Worm (Caenorhabditis elegans) whole organism, L1 larva: ENCODE measurements around the gene aakb-1.

Source experiments
- C16A3.4 ChIP-seq: fragments of 150-350 bp; optimal IDR thresholded peaks from 2 replicates; lab custom pipeline; 2014; ENCODE audit warnings: missing biosample characterization, missing genetic modification characterization
- C34B4.2 ChIP-seq: sonication (generic microtip); optimal IDR thresholded peaks from 2 replicates; lab custom pipeline; 2017; ENCODE audit warnings: mild to moderate bottlenecking, missing genetic modification characterization, missing compliant biosample characterization
- F16B12.6 ChIP-seq: fragments of 150-350 bp; optimal IDR thresholded peaks from 2 replicates; lab custom pipeline; 2014; ENCODE audit warnings: missing biosample characterization, missing genetic modification characterization
- alr-1 ChIP-seq: fragments of 200-800 bp; sonication (Bioruptor generic); optimal IDR thresholded peaks from 2 replicates; lab custom pipeline; 2018; ENCODE audit warnings: borderline replicate concordance, mild to moderate bottlenecking, missing genetic modification characterization, missing compliant biosample characterization
- blmp-1 ChIP-seq: fragments of 150-350 bp; optimal IDR thresholded peaks from 2 replicates; lab custom pipeline; 2014; ENCODE audit warnings: missing biosample characterization, missing genetic modification characterization
- ceh-88 ChIP-seq: fragments of 200-800 bp; sonication (Bioruptor generic); IDR thresholded peaks from 2 replicates; pipeline ENCODE4 v1.3.6; 2022; ENCODE audit warnings: missing genetic modification characterization, missing compliant biosample characterization
- ces-1 ChIP-seq: fragments of 150-350 bp; optimal IDR thresholded peaks from 2 replicates; lab custom pipeline; 2014; ENCODE audit warnings: missing biosample characterization, missing genetic modification reagents, missing genetic modification characterization
- dpl-1 ChIP-seq, 3 experiments: fragments of 150-350 bp in 2 of 3; sonication (generic microtip) in 1 of 3; optimal IDR thresholded peaks; 2 replicates each; lab custom pipeline; 2014 to 2017; ENCODE audit warnings: missing biosample characterization in 3 of 3, missing genetic modification characterization in 3 of 3, missing genetic modification reagents in 3 of 3
- dsc-1 ChIP-seq: sonication (generic microtip); optimal IDR thresholded peaks from 2 replicates; lab custom pipeline; 2016; ENCODE audit warnings: mild to moderate bottlenecking, missing genetic modification characterization, missing compliant biosample characterization
- efl-3 ChIP-seq: fragments of 200-800 bp; sonication (Bioruptor generic); optimal IDR thresholded peaks from 2 replicates; lab custom pipeline; 2018; ENCODE audit warnings: mild to moderate bottlenecking, missing genetic modification characterization, missing compliant biosample characterization
- egl-27 ChIP-seq, 2 experiments: fragments of 150-350 bp in 1 of 2; sonication (generic microtip); optimal IDR thresholded peaks; 3 replicates each; lab custom pipeline; 2017 to 2018; ENCODE audit warnings: missing biosample characterization in 2 of 2, missing genetic modification characterization in 2 of 2, missing genetic modification reagents in 2 of 2
- fkh-10 ChIP-seq: sonication (generic microtip); optimal IDR thresholded peaks from 2 replicates; lab custom pipeline; 2017; ENCODE audit warnings: missing biosample characterization, missing genetic modification reagents, missing genetic modification characterization
- fkh-8 ChIP-seq: sonication (generic microtip); optimal IDR thresholded peaks from 2 replicates; lab custom pipeline; 2016; ENCODE audit warnings: mild to moderate bottlenecking, missing genetic modification characterization, missing compliant biosample characterization
- hlh-17 ChIP-seq: fragments of 200-800 bp; sonication (Bioruptor generic); optimal IDR thresholded peaks from 2 replicates; lab custom pipeline; 2018; ENCODE audit warnings: missing genetic modification characterization, mild to moderate bottlenecking, missing compliant biosample characterization, moderate library complexity, borderline replicate concordance
- hlh-4 ChIP-seq: sonication (generic microtip); optimal IDR thresholded peaks from 2 replicates; lab custom pipeline; 2016; ENCODE audit warnings: mild to moderate bottlenecking, missing genetic modification characterization, missing compliant biosample characterization
- hpl-2 ChIP-seq: fragments of 150-350 bp; optimal IDR thresholded peaks from 2 replicates; lab custom pipeline; 2014; ENCODE audit warnings: missing biosample characterization, missing genetic modification reagents, missing genetic modification characterization
- isw-1 ChIP-seq: fragments of 200-800 bp; sonication (Bioruptor generic); IDR thresholded peaks from 2 replicates; pipeline ENCODE4 v1.3.6; 2022; ENCODE audit warnings: missing genetic modification characterization, missing compliant biosample characterization
- lin-13 ChIP-seq: fragments of 150-350 bp; optimal IDR thresholded peaks from 2 replicates; lab custom pipeline; 2014; ENCODE audit warnings: missing biosample characterization, missing genetic modification reagents, missing genetic modification characterization
- lin-14 ChIP-seq: fragments of 200-800 bp; sonication (Bioruptor generic); optimal IDR thresholded peaks from 2 replicates; lab custom pipeline; 2018; ENCODE audit warnings: mild to moderate bottlenecking, missing genetic modification characterization, moderate library complexity, missing compliant biosample characterization
- lin-35 ChIP-seq, 2 experiments: fragments of 150-350 bp; optimal IDR thresholded peaks; 2 replicates each; lab custom pipeline; 2014; ENCODE audit warnings: missing biosample characterization in 2 of 2, missing genetic modification characterization in 2 of 2, missing genetic modification reagents in 2 of 2
- mef-2 ChIP-seq: fragments of 150-350 bp; optimal IDR thresholded peaks from 2 replicates; lab custom pipeline; 2014; ENCODE audit warnings: missing biosample characterization, missing genetic modification characterization
- mep-1 ChIP-seq: fragments of 150-350 bp; optimal IDR thresholded peaks from 2 replicates; lab custom pipeline; 2014; ENCODE audit warnings: missing biosample characterization, missing genetic modification characterization
- nhr-12 ChIP-seq: sonication (generic microtip); optimal IDR thresholded peaks from 2 replicates; lab custom pipeline; 2017; ENCODE audit warnings: missing biosample characterization, missing genetic modification characterization
- nhr-19 ChIP-seq: fragments of 200-800 bp; sonication (Bioruptor generic); conservative IDR thresholded peaks from 2 replicates; pipeline ENCODE4 v1.3.6; 2022; ENCODE audit warnings: missing genetic modification characterization, missing compliant biosample characterization
- nhr-71 ChIP-seq: sonication (generic microtip); optimal IDR thresholded peaks from 2 replicates; lab custom pipeline; 2016; ENCODE audit warnings: mild to moderate bottlenecking, missing genetic modification characterization, moderate library complexity, missing compliant biosample characterization
- nhr-76 ChIP-seq: sonication (generic microtip); optimal IDR thresholded peaks from 2 replicates; lab custom pipeline; 2017; ENCODE audit warnings: missing biosample characterization, missing genetic modification characterization
- nhr-77 ChIP-seq: fragments of 150-350 bp; optimal IDR thresholded peaks from 2 replicates; lab custom pipeline; 2014; ENCODE audit warnings: missing biosample characterization, missing genetic modification characterization
- nhr-84 ChIP-seq: sonication (generic microtip); optimal IDR thresholded peaks from 2 replicates; lab custom pipeline; 2017; ENCODE audit warnings: missing biosample characterization, missing genetic modification characterization
- nhr-85 ChIP-seq: sonication (generic microtip); peaks from one replicate; lab custom pipeline; 2016; ENCODE audit warnings: missing genetic modification characterization, inconsistent platforms, missing compliant biosample characterization
- rnt-1 ChIP-seq: sonication (generic microtip); optimal IDR thresholded peaks from 2 replicates; lab custom pipeline; 2016; ENCODE audit warnings: mild to moderate bottlenecking, missing genetic modification characterization, moderate library complexity, missing compliant biosample characterization
- skn-1 ChIP-seq: fragments of 150-350 bp; optimal IDR thresholded peaks from 2 replicates; lab custom pipeline; 2014; ENCODE audit warnings: missing biosample characterization, missing genetic modification characterization
- snpc-4 ChIP-seq: fragments of 150-350 bp; optimal IDR thresholded peaks from 2 replicates; lab custom pipeline; 2014; ENCODE audit warnings: missing biosample characterization, missing genetic modification characterization
- snu-23 ChIP-seq: sonication (generic microtip); optimal IDR thresholded peaks from 2 replicates; lab custom pipeline; 2016; ENCODE audit warnings: missing genetic modification characterization, missing compliant biosample characterization
- sptf-1 ChIP-seq: fragments of 150-350 bp; optimal IDR thresholded peaks from 2 replicates; lab custom pipeline; 2014; ENCODE audit warnings: missing biosample characterization, missing genetic modification characterization
- sup-37 ChIP-seq: fragments of 200-800 bp; sonication (Bioruptor generic); optimal IDR thresholded peaks from 2 replicates; lab custom pipeline; 2018; ENCODE audit warnings: mild to moderate bottlenecking, missing genetic modification characterization, missing compliant biosample characterization
- swsn-7 ChIP-seq: sonication (generic microtip); optimal IDR thresholded peaks from 2 replicates; lab custom pipeline; 2016; ENCODE audit warnings: missing genetic modification characterization, missing compliant biosample characterization
- tbx-2 ChIP-seq: sonication (generic microtip); optimal IDR thresholded peaks from 2 replicates; lab custom pipeline; 2016; ENCODE audit warnings: missing genetic modification characterization, missing compliant biosample characterization
- unc-86 ChIP-seq: sonication (generic microtip); optimal IDR thresholded peaks from 2 replicates; lab custom pipeline; 2016; ENCODE audit warnings: missing genetic modification characterization, missing compliant biosample characterization
- unc-98 ChIP-seq: fragments of 200-800 bp; sonication (Bioruptor generic); IDR thresholded peaks from 2 replicates; pipeline ENCODE4 v1.3.6; 2022; ENCODE audit warnings: missing genetic modification characterization, missing compliant biosample characterization
- zag-1 ChIP-seq: fragments of 150-350 bp; optimal IDR thresholded peaks from 2 replicates; lab custom pipeline; 2014; ENCODE audit warnings: missing biosample characterization, missing genetic modification characterization
- zip-4 ChIP-seq: fragments of 200-800 bp; sonication (Bioruptor generic); optimal IDR thresholded peaks from 2 replicates; lab custom pipeline; 2018; ENCODE audit warnings: mild to moderate bottlenecking, missing genetic modification characterization, moderate library complexity, missing compliant biosample characterization
- ztf-11 ChIP-seq, 2 experiments: sonication (generic microtip); optimal IDR thresholded peaks; 2 replicates each; lab custom pipeline; 2016 to 2017; ENCODE audit warnings: missing genetic modification characterization in 2 of 2, missing biosample characterization in 1 of 2, missing compliant biosample characterization in 1 of 2

Gene aakb-1

ce11 chrX:13768562-13768961, 13.0 kb downstream of the aakb-1 start (continued):
- no peak for TF ChIP-seq nhr-12 (tag; lab: Kevin White, UChicago)
- TF ChIP-seq ztf-11 (tag; optimal IDR thresholded peaks at IDR 0.05; lab: Kevin White, UChicago): no peak
- no peak for TF ChIP-seq C16A3.4
- no peak for TF ChIP-seq snpc-4 (tag; lab: Kevin White, UChicago)
- TF ChIP-seq C34B4.2 (tag; lab: Kevin White, UChicago): no peak
- TF ChIP-seq zip-4 (GFP tag; lab: Kevin White, UChicago): no peak
- TF ChIP-seq sup-37 (GFP tag; lab: Kevin White, UChicago): no peak
- TF ChIP-seq unc-86: peak; percentile 52
- peak; percentile 19; the same call in 1 of the 2 replicates for TF ChIP-seq isw-1 (GFP tag; lab: Robert Waterston, UW)
- TF ChIP-seq alr-1: no peak
- no peak for TF ChIP-seq skn-1 (tag; lab: Kevin White, UChicago)
- peak; percentile 8 for TF ChIP-seq ces-1 (GFP tag; lab: Kevin White, UChicago)
- TF ChIP-seq fkh-10 (GFP tag; lab: Kevin White, UChicago): peak; percentile 88
- TF ChIP-seq egl-27 (tag; optimal IDR thresholded peaks at IDR 0.05; lab: Kevin White, UChicago): peak in 1 of 2 experiments; percentile 4
- TF ChIP-seq rnt-1 (tag; lab: Kevin White, UChicago): peak; percentile 18
- TF ChIP-seq hpl-2 (GFP tag; lab: Kevin White, UChicago): no peak
- TF ChIP-seq ceh-88: no peak
- no peak for TF ChIP-seq lin-35 (GFP tag; optimal IDR thresholded peaks at IDR 0.05; lab: Kevin White, UChicago)
- TF ChIP-seq tbx-2 (tag; lab: Kevin White, UChicago): peak; percentile 64
- TF ChIP-seq fkh-8: peak; percentile 81
- peak; percentile 73 for TF ChIP-seq nhr-71 (tag; lab: Kevin White, UChicago)
- no peak for TF ChIP-seq F16B12.6 (tag; lab: Kevin White, UChicago)
- peak in 1 of 3 experiments; percentile 18 for TF ChIP-seq dpl-1 (GFP tag; optimal IDR thresholded peaks at IDR 0.05; lab: Kevin White, UChicago)
- peak; percentile 15 for TF ChIP-seq swsn-7
- TF ChIP-seq hlh-4 (tag; lab: Kevin White, UChicago): no peak
- TF ChIP-seq hlh-17: no peak
- TF ChIP-seq nhr-77: no peak
- TF ChIP-seq snu-23: peak; percentile 16
- no peak for TF ChIP-seq efl-3
- TF ChIP-seq zag-1 (tag; lab: Kevin White, UChicago): peak; percentile 63
- peak; percentile 54 for TF ChIP-seq mep-1 (tag; lab: Kevin White, UChicago)
- peak; percentile 33 for TF ChIP-seq mef-2
- TF ChIP-seq nhr-76 (tag; lab: Kevin White, UChicago): no peak
- no peak for TF ChIP-seq nhr-19 (GFP tag; lab: Robert Waterston, UW)
- no peak for TF ChIP-seq unc-98 (GFP tag; lab: Robert Waterston, UW)
- TF ChIP-seq nhr-85 (tag; lab: Kevin White, UChicago): no peak
- peak; percentile 3 for TF ChIP-seq blmp-1
- TF ChIP-seq dsc-1: no peak
- TF ChIP-seq lin-13 (GFP tag; lab: Kevin White, UChicago): peak; percentile 0

DNA sequence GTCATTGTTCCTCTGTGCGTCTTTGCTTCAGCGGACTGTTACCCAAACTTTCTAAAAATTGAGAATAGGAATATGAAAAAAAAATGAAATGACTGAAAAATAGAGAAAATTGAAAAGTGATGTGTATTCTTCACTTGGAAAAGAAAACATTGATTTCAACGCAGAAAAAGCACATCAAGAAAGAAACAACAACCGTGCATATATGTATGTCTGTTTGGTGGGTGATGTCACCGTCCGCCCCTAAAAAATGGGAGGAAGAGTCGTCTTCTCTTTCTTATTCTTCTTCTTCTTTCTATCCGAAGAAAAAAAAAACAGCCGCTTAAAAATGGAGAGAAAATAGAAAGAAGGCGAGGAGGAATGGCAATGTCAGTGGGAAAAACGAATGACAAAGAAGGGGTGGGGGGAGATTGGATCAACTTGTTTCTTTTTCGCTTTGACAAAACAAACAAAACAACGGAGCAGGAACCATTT, 15.0 kb downstream of the aakb-1 start, which contains the start of gene nkb-3:
nkb-3 (minus strand) TSS at position 51 of the 471 bp plus-strand sequence.
- TF ChIP-seq hlh-4 (tag; lab: Kevin White, UChicago) (no peak), ces-1 (GFP tag; lab: Kevin White, UChicago) (no peak), sptf-1 (tag; lab: Kevin White, UChicago) (no peak), fkh-10 (GFP tag; lab: Kevin White, UChicago) (peak; percentile 18), C34B4.2 (tag; lab: Kevin White, UChicago) (no peak), unc-86 (peak; percentile 11), lin-14 (peak; percentile 62), nhr-84 (tag; lab: Kevin White, UChicago) (no peak), nhr-76 (tag; lab: Kevin White, UChicago) (no peak), blmp-1 (no peak), mep-1 (tag; lab: Kevin White, UChicago) (peak; percentile 18)
- TF ChIP-seq, all 84 proteins: peak for 4
